Worm (Caenorhabditis elegans) whole organism, L3 larva: ENCODE measurements around the gene rml-1.

Experiments
- aly-2 ChIP-seq: fragments of 150-350 bp; optimal IDR thresholded peaks from 2 replicates; lab custom pipeline; 2014; ENCODE audit warnings: missing biosample characterization, missing genetic modification characterization
- ama-1 ChIP-seq: fragments of 150-350 bp; optimal IDR thresholded peaks from 2 replicates; lab custom pipeline; 2018
- ceh-28 ChIP-seq: fragments of 150-350 bp; optimal IDR thresholded peaks from 2 replicates; lab custom pipeline; 2014; ENCODE audit warnings: missing biosample characterization, missing genetic modification reagents, missing genetic modification characterization
- ceh-82 ChIP-seq: fragments of 150-350 bp; optimal IDR thresholded peaks from 2 replicates; lab custom pipeline; 2014; ENCODE audit warnings: missing biosample characterization, missing genetic modification characterization
- ceh-9 ChIP-seq: sonication (generic microtip); optimal IDR thresholded peaks from 2 replicates; lab custom pipeline; 2018; ENCODE audit warnings: missing biosample characterization, missing genetic modification characterization
- elt-1 ChIP-seq: fragments of 150-350 bp; optimal IDR thresholded peaks from 2 replicates; lab custom pipeline; 2014; ENCODE audit warnings: missing biosample characterization, missing genetic modification characterization
- fos-1 ChIP-seq: fragments of 150-350 bp; optimal IDR thresholded peaks from 2 replicates; lab custom pipeline; 2014; ENCODE audit warnings: missing biosample characterization, missing genetic modification characterization
- hmg-11 ChIP-seq: sonication (generic microtip); optimal IDR thresholded peaks from 2 replicates; lab custom pipeline; 2016; ENCODE audit warnings: missing genetic modification characterization, missing compliant biosample characterization
- lin-15B ChIP-seq: fragments of 150-350 bp; optimal IDR thresholded peaks from 2 replicates; lab custom pipeline; 2014; ENCODE audit warnings: missing biosample characterization, missing genetic modification characterization
- lin-39 ChIP-seq: fragments of 150-350 bp; optimal IDR thresholded peaks from 2 replicates; lab custom pipeline; 2018; ENCODE audit warnings: missing biosample characterization, missing genetic modification reagents, missing genetic modification characterization
- mdl-1 ChIP-seq: fragments of 150-350 bp; optimal IDR thresholded peaks from 2 replicates; lab custom pipeline; 2014; ENCODE audit warnings: missing biosample characterization, missing genetic modification characterization
- mml-1 ChIP-seq: fragments of 150-350 bp; sonication (generic microtip); optimal IDR thresholded peaks from 3 replicates; lab custom pipeline; 2014; ENCODE audit warnings: missing biosample characterization, missing genetic modification characterization
- nfya-1 ChIP-seq: sonication (generic microtip); optimal IDR thresholded peaks from 2 replicates; lab custom pipeline; 2017; ENCODE audit warnings: missing genetic modification characterization, mild to moderate bottlenecking, missing compliant biosample characterization, antibody characterized with exemption, moderate library complexity; ENCODE audit not compliant: insufficient read depth
- nhr-11 ChIP-seq: fragments of 150-350 bp; optimal IDR thresholded peaks from 2 replicates; lab custom pipeline; 2014; ENCODE audit warnings: missing biosample characterization, missing genetic modification characterization
- nhr-12 ChIP-seq: fragments of 150-350 bp; optimal IDR thresholded peaks from 2 replicates; lab custom pipeline; 2014; ENCODE audit warnings: missing biosample characterization, missing genetic modification characterization
- nhr-25 ChIP-seq: sonication (generic microtip); optimal IDR thresholded peaks from 2 replicates; lab custom pipeline; 2017; ENCODE audit warnings: missing biosample characterization, missing genetic modification characterization
- nhr-28 ChIP-seq: fragments of 150-350 bp; optimal IDR thresholded peaks from 2 replicates; lab custom pipeline; 2014; ENCODE audit warnings: missing biosample characterization, missing genetic modification characterization
- nhr-67 ChIP-seq: fragments of 150-350 bp; optimal IDR thresholded peaks from 2 replicates; lab custom pipeline; 2014; ENCODE audit warnings: missing biosample characterization, missing genetic modification characterization
- nhr-77 ChIP-seq: fragments of 150-350 bp; optimal IDR thresholded peaks from 2 replicates; lab custom pipeline; 2014; ENCODE audit warnings: missing biosample characterization, missing genetic modification characterization
- pqm-1 ChIP-seq: fragments of 150-350 bp; optimal IDR thresholded peaks from 2 replicates; lab custom pipeline; 2017; ENCODE audit warnings: missing biosample characterization, missing genetic modification characterization, inconsistent platforms
- skn-1 ChIP-seq: fragments of 150-350 bp; optimal IDR thresholded peaks from 2 replicates; lab custom pipeline; 2014; ENCODE audit warnings: missing biosample characterization, missing genetic modification characterization
- snpc-4 ChIP-seq: fragments of 150-350 bp; optimal IDR thresholded peaks from 2 replicates; lab custom pipeline; 2014; ENCODE audit warnings: missing biosample characterization, missing genetic modification characterization
- tbx-2 ChIP-seq: sonication (generic microtip); optimal IDR thresholded peaks from 2 replicates; lab custom pipeline; 2016; ENCODE audit warnings: mild to moderate bottlenecking, missing genetic modification characterization, missing compliant biosample characterization
- unc-62 ChIP-seq: fragments of 150-350 bp; sonication (generic microtip); optimal IDR thresholded peaks from 4 replicates; lab custom pipeline; 2014; ENCODE audit warnings: missing biosample characterization, missing genetic modification reagents, missing genetic modification characterization
- ztf-4 ChIP-seq: fragments of 150-350 bp; optimal IDR thresholded peaks from 2 replicates; lab custom pipeline; 2014; ENCODE audit warnings: missing biosample characterization, missing genetic modification characterization

Gene rml-1

ce11 chrIII:13717505-13717904, 50.4 kb downstream of the rml-1 start (continued):
- TF ChIP-seq aly-2 (tag; lab: Kevin White, UChicago) = no peak
- TF ChIP-seq lin-39 (tag; lab: Kevin White, UChicago) = peak; percentile 73
- TF ChIP-seq nfya-1 (tag; lab: Kevin White, UChicago) = peak; percentile 79
- no peak for TF ChIP-seq tbx-2 (tag; lab: Kevin White, UChicago)
- no peak for TF ChIP-seq snpc-4 (tag; lab: Kevin White, UChicago)
- no peak for TF ChIP-seq nhr-28 (tag; lab: Kevin White, UChicago)
- peak; percentile 74 for TF ChIP-seq hmg-11 (tag; lab: Kevin White, UChicago)
- peak; percentile 9 for TF ChIP-seq ama-1 (lab: Kevin White, UChicago)
- no peak for TF ChIP-seq nhr-67 (tag; lab: Kevin White, UChicago)
- TF ChIP-seq lin-15B = peak; percentile 27
- TF ChIP-seq, all 47 proteins: peak for 12

ce11 chrIII:13716831-13717230, 51.1 kb downstream of the rml-1 start:
- TF ChIP-seq lin-39 (tag; lab: Kevin White, UChicago) (no peak), pqm-1 (tag; lab: Kevin White, UChicago) (no peak), ceh-9 (tag; lab: Kevin White, UChicago) (no peak), fos-1 (tag; lab: Kevin White, UChicago) (no peak), unc-62 (GFP tag; lab: Kevin White, UChicago) (no peak), nhr-67 (tag; lab: Kevin White, UChicago) (no peak), mml-1 (tag; lab: Kevin White, UChicago) (no peak), nhr-28 (tag; lab: Kevin White, UChicago) (no peak), skn-1 (no peak), nhr-77 (tag; lab: Kevin White, UChicago) (no peak), lin-15B (no peak), nhr-25 (tag; lab: Kevin White, UChicago) (no peak), ceh-28 (tag; lab: Kevin White, UChicago) (no peak), nhr-12 (tag; lab: Kevin White, UChicago) (no peak)

ce11 chrIII:13716266-13716665, 51.6 kb downstream of the rml-1 start:
- TF ChIP-seq snpc-4 (tag; lab: Kevin White, UChicago) (no peak), nhr-11 (tag; lab: Kevin White, UChicago) (peak; percentile 63), skn-1 (peak; percentile 73), nhr-25 (tag; lab: Kevin White, UChicago) (peak; percentile 31), ceh-82 (tag; lab: Kevin White, UChicago) (no peak), ztf-4 (tag; lab: Kevin White, UChicago) (no peak), ceh-28 (tag; lab: Kevin White, UChicago) (no peak)

- TF ChIP-seq nhr-28 (tag; lab: Kevin White, UChicago) (no peak), fos-1 (tag; lab: Kevin White, UChicago) (no peak), mdl-1 (no peak), elt-1 (no peak)
Measured at ce11 chrIII:13714950-13715349, 52.9 kb downstream of the rml-1 start.
